Fruit fly (Drosophila melanogaster): Measurements from ENCODE around the gene Shawl.

Shawl gene

dm6 chr2L:9387240-9387672 is 27.7 kb downstream of the Shawl start, which contains the start of gene Aldh (continued):
- no peak for TF ChIP-seq shn (GFP tag; optimal IDR thresholded peaks at IDR 0.05)
- no peak for TF ChIP-seq CG11560 (tag; IDR thresholded peaks at IDR 0.05)
- no peak for TF ChIP-seq CG4282 (GFP tag; optimal IDR thresholded peaks at IDR 0.05)
- peak; percentile 64 for TF ChIP-seq CG3281 (GFP tag; optimal IDR thresholded peaks at IDR 0.05)
- no peak for TF ChIP-seq Lhr (GFP tag; optimal IDR thresholded peaks at IDR 0.05)
- no peak for TF ChIP-seq inv (GFP tag; IDR thresholded peaks at IDR 0.05; ENCODE audit: partially characterized antibody)
- TF ChIP-seq CG8089 (GFP tag; optimal IDR thresholded peaks at IDR 0.05) = no peak
- peak; percentile 7 for TF ChIP-seq Oli (tag; optimal IDR thresholded peaks at IDR 0.05)
- TF ChIP-seq grn (GFP tag; optimal IDR thresholded peaks at IDR 0.05) = no peak
- peak; percentile 11 for TF ChIP-seq CG1233 (GFP tag; optimal IDR thresholded peaks at IDR 0.05)
- no peak for TF ChIP-seq Kr (GFP tag; optimal IDR thresholded peaks at IDR 0.05)
- no peak for TF ChIP-seq Abd-B (GFP tag; optimal IDR thresholded peaks at IDR 0.05)
- TF ChIP-seq CG5180 (GFP tag; optimal IDR thresholded peaks at IDR 0.05) = no peak
- TF ChIP-seq CG10147 (GFP tag; optimal IDR thresholded peaks at IDR 0.05) = peak; percentile 49
- TF ChIP-seq CG12104 (GFP tag; optimal IDR thresholded peaks at IDR 0.05) = no peak
- no peak for TF ChIP-seq CG6654 (GFP tag; optimal IDR thresholded peaks at IDR 0.05)
- TF ChIP-seq otp (GFP tag; IDR thresholded peaks at IDR 0.05) = no peak
- no peak for TF ChIP-seq CG12236 (GFP tag; optimal IDR thresholded peaks at IDR 0.05)
- TF ChIP-seq wor (GFP tag; IDR thresholded peaks at IDR 0.05) = no peak
- no peak for TF ChIP-seq cato (GFP tag; optimal IDR thresholded peaks at IDR 0.05; ENCODE audit: borderline replicate concordance)
- no peak for TF ChIP-seq CG15073 (GFP tag; optimal IDR thresholded peaks at IDR 0.05)
- TF ChIP-seq CG18262 (tag; optimal IDR thresholded peaks at IDR 0.05) = no peak
- TF ChIP-seq z (GFP tag; IDR thresholded peaks at IDR 0.05) = no peak
- no peak for TF ChIP-seq CG34224 (GFP tag; IDR thresholded peaks at IDR 0.05; ENCODE audit: partially characterized antibody)
- TF ChIP-seq Bgb (GFP tag; IDR thresholded peaks at IDR 0.05; ENCODE audit: partially characterized antibody) = no peak
- TF ChIP-seq tx (GFP tag; optimal IDR thresholded peaks at IDR 0.05) = no peak
- no peak for TF ChIP-seq Sry-δ (GFP tag; optimal IDR thresholded peaks at IDR 0.05)
- TF ChIP-seq fd96Cb (tag; optimal IDR thresholded peaks at IDR 0.05) = no peak
- TF ChIP-seq grau (tag; optimal IDR thresholded peaks at IDR 0.05) = no peak
- no peak for TF ChIP-seq CG12942 (GFP tag; optimal IDR thresholded peaks at IDR 0.05)
- no peak for TF ChIP-seq CG10654 (GFP tag; optimal IDR thresholded peaks at IDR 0.05)
- TF ChIP-seq prd (optimal IDR thresholded peaks at IDR 0.05) = no peak
- peak; percentile 37; the same call in 1 of the 3 replicates for TF ChIP-seq prd (GFP tag; IDR thresholded peaks at IDR 0.05)
- no peak for TF ChIP-seq psq (GFP tag; optimal IDR thresholded peaks at IDR 0.05)
- TF ChIP-seq sens-2 (GFP tag; IDR thresholded peaks at IDR 0.05) = no peak
- TF ChIP-seq CG2889 (GFP tag; IDR thresholded peaks at IDR 0.05) = no peak
- peak; percentile 44 for TF ChIP-seq CG9817 (tag; optimal IDR thresholded peaks at IDR 0.05)
- peak; percentile 80 for TF ChIP-seq Sry-β (GFP tag; optimal IDR thresholded peaks at IDR 0.05)
- no peak for TF ChIP-seq ash1 (GFP tag; optimal IDR thresholded peaks at IDR 0.05)
- no peak for TF ChIP-seq nau (GFP tag; optimal IDR thresholded peaks at IDR 0.05)
- peak; percentile 20; the same call in 1 of the 2 replicates for TF ChIP-seq vvl (GFP tag; IDR thresholded peaks at IDR 0.05)
- TF ChIP-seq Lim3 (GFP tag; IDR thresholded peaks at IDR 0.05) = no peak
- TF ChIP-seq CG3726 (GFP tag; IDR thresholded peaks at IDR 0.05) = no peak
- no peak for TF ChIP-seq MBD-R2 (GFP tag; IDR thresholded peaks at IDR 0.05)
- no peak for TF ChIP-seq CG17359 (tag; optimal IDR thresholded peaks at IDR 0.05)
- no peak for TF ChIP-seq CG10321 (GFP tag; IDR thresholded peaks at IDR 0.05)
- TF ChIP-seq Atf-2 (GFP tag; optimal IDR thresholded peaks at IDR 0.05) = no peak
- no peak for TF ChIP-seq danr (GFP tag; IDR thresholded peaks at IDR 0.05)
- TF ChIP-seq dmrt11E (tag; optimal IDR thresholded peaks at IDR 0.05) = no peak
- TF ChIP-seq CG5245 (GFP tag; optimal IDR thresholded peaks at IDR 0.05) = no peak
- TF ChIP-seq Hsf (GFP tag; optimal IDR thresholded peaks at IDR 0.05) = no peak
- no peak for TF ChIP-seq Six4 (GFP tag; optimal IDR thresholded peaks at IDR 0.05)
